Fruit fly (Drosophila melanogaster) whole organism, larva: ENCODE results near the gene CG11670.
A peak's percentile ranks its signal among the peaks of the same experiment; 100 is the strongest.

Experiments
- noc ChIP-seq: fragments of 200-800 bp; sonication (Bioruptor generic); optimal IDR thresholded peaks from 3 replicates; lab custom pipeline; 2019; ENCODE audit warnings: missing biosample characterization, mild to moderate bottlenecking, missing genetic modification characterization, moderate library complexity

Gene CG11670

DNA sequence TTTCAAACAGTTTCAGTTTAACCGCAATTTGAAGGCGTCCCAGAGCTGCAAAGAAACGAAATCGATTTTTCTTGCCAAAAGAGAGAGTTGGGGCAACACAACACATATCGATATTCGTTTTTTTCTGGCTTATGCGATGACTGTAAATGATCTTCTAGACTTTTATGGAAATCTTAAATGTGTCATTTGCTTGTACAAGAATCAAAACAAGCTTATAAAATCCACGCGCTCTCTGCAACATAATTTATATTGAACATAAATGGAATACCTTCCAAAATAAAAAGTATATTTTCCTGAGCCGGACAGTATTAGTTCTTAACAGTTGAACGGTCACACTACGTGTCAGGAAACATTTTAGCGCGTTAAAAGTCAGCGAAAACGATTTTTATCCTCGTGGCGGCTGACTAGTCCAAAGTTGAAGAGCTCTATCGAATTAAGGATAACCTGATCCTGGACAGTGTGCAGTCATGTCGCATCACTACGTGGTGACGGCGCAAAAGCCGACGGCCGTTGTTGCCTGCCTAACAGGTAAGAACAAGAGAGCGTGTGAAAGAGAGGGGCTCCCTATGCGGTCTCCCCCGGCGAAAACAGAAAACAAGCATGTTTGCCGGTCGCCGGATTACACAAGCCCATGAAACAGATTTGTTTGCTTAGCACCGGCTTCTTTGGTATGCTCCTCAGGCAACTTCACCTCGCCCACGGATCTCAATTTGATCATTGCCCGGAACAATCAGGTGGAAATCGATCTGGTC is 10.3 kb downstream of the CG11670 start, which contains the start of gene pic:
Gene pic, plus strand, starts transcription at position 304 of the 752 bp plus-strand sequence.
- TF ChIP-seq noc: no peak

DNA sequence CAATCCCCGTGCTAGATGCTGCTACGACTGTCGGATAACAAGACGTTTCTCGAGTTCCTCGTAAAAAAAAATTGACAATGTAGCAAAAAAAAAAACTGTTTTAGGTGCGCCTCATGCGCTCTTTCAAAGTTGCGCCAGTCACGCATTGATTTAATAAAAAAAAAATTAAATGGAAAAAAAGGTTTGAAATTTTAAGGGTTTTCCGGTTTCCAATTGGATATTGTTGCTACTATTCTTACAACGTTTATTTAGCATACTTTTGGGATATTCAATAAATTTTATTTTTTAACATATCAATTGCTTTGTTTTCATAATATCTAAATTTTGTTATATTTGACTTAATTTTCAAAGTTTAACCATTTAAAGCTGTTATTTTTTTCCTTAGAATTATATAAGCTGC is 14.7 kb downstream of the CG11670 start:
- no peak for TF ChIP-seq noc

DNA sequence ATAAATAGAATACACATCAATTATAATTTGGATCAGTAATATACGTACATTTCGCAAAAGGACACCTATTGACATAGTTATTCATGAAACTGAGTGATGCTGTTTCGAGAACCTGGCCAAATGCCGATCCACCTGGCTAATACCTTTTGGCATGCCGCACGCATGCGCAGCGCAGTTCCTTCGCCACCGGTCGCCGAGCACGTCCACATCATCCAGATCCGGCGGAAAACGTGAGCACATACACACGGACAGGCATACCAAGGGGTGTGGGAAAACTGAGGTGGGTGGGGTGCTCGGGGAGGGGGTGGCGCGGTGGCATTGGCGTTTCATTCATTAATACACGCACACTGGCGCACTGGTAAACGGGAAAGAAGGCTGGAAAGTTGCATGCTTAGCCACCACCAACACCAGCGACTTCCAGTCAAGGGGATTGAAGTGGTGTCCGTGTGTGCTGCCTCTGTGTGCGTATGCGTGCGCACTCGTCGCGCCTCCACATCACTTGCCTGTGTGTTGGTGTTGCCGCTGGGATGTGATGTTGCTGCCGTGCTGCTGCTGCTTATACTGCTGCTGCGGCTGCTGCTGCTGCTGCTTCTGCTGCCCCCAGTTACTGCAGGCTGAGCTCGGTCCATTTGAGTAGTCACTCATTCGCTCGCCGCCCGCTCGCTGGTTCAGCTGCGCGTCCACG is 15.4 kb downstream of the CG11670 start, which contains the start of gene sim:
Gene sim, plus strand, starts transcription at position 635 of the 685 bp plus-strand sequence.
- no peak for TF ChIP-seq noc

DNA sequence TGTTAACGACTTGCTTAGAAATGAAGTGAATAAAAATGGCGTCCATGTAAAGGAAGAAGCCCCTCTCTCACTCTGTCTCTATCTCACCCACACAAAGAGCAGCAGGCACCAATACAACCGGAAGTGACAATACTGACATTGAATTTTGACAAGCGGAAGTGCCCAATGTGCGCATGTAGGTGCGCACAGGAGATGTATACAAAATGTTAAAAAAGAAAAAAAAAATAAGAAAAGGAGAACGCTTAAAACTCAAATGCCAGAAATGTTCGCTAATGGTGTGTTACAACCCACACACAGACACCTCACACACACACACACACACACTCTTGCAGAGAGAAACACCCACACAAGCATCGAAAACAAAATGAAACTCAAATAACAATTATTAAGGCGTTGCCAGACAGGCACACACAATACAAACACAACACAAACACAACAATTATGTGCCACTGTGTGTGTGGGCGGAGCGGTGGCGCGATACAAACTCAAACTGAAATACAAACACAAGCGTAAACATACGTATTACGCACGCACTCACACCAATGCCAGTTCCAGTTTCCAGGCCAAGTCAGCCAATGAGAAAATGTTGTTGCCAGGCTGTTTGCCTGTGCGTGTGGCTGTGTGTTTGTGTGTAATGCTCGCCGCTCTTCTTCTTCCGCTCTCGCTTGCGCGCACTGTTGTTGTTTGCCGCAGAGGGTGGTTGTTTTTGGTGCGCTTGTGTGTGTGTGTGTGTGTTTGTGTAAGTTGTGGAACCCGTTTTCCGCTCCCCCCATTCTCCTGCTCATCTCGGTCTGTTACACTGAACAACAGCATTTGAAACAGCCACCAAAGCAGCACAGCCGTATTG is 22.1 kb downstream of the CG11670 start:
- no peak for TF ChIP-seq noc

DNA sequence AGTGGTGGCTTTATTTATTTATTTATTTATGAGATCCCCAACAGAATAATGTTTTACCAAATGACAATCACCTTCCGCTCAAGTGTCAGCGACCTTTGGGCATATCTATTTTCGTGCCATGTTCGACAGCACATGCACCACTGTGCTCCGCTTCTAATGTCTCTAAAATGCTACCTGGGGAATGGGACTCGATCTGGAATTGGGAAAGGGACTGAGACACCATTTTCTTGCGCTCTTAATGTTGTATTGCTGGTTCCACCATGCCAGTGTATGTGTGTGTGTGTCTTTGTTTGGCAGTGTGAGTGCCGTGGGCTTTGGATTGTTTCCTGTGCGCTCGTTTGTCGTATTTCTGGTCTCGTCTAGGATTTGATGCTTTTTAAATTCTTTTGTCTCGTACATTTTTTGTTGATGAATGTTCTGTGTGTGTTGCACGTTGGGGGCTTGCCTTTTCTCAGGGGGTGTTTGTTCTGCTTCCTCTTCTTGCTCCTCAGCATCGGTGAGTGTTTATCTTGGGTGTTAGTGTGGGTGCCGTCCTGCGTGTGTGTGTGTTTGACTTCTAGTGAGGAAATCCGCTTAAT is 23.4 kb downstream of the CG11670 start:
- TF ChIP-seq noc: no peak

DNA sequence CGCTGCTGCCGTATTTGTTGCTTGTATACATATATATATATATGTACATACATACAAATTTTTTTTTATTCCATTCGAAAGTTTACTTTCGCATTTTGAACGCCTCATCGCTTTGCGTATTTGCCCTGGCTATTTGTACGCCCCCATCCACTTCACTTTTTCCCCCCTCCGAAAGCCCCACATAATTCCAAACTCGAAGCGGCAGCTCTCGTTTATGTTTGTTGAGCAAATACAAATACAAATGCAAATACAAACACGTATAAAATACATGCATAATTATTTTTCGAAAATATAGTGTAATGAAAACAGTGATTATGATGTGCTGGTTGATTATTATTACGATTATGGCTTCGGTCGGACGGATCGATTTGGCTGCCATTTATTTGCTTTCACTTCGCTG is 26.2 kb downstream of the CG11670 start:
- peak; percentile 69 for TF ChIP-seq noc

DNA sequence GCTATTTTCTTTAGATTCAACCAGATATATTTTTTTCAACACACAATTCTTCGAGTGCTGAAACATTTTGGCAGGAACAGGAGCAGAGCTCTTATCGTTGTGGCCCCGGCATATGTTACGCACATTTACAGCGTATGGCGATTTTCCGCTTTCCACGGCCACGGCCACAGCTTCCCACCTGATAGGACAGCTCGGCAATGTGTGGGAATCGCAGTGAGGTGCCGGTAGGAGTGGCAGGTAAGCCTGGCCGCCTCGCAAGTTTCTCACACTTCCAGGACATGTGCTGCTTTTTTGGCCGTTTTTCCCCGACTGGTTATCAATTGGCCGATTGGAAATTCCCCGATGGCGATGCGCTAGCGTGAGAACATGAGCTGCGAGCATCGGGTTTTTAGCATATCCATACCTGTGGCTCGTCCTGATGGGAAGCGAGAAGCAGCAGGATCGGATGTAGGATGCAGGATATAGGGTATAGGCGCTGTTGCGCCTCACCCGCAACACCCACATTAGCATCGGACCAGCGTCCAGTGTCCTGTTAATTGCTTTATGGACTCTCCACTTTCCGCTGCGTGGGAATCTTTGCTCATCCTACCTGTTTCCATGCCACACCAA is 28.3 kb downstream of the CG11670 start:
- no peak for TF ChIP-seq noc

DNA sequence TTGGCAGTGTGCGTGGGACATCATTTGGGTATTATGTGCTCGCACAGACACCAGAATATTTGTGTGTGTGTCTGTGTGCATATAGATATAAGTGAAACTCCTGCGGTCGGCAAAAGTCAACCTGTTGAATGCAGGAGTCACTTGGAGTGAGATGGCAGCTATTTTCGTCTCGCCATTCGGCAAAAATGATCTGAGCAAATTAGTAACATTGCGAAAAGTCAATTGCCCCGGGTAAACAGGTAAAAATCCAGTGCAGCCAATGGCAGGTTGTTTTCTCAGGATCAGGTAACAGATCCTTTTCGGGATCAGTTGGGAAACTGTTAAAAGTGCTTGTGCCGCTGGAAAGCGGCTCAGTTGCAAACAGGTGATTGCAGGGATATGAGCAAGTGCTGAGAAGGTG is 30.2 kb downstream of the CG11670 start:
- TF ChIP-seq noc: no peak

DNA sequence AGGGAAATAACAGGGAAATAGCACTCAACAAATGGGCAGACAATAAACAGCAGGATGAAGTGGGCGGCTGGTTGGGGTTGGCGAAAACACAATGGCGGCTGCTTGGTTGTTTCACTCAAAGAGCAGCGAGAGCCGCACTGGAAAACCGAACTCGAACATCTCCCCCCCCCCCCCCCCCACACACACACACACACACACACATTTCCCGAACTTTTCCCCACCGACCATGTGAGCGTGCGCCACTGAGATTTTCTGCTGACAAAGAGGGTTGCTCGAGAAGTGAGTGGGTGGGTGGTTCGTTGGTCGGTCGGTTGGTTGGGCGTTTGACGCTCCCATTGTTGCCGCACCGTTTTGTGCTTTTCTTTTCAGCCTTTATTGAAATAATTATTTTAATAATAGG is 31.3 kb downstream of the CG11670 start:
- no peak for TF ChIP-seq noc

DNA sequence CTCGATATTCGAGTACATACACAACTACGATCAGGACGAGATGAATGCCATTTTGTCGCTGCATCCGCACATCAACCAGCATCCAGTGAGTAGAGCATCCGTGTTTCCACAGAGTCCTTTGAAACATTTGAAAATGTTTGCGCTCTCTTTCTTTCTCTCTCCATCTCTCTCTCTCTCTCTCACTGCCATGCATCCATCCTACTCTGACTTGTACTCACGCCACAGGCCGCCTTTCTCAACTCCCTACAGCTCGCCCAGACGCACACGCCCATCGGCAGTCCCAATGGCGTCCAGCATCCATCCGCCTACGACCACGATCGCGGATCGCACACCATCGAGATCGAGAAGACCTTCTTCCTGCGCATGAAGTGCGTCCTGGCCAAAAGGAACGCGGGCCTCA is 32.7 kb downstream of the CG11670 start:
- TF ChIP-seq noc: no peak

DNA sequence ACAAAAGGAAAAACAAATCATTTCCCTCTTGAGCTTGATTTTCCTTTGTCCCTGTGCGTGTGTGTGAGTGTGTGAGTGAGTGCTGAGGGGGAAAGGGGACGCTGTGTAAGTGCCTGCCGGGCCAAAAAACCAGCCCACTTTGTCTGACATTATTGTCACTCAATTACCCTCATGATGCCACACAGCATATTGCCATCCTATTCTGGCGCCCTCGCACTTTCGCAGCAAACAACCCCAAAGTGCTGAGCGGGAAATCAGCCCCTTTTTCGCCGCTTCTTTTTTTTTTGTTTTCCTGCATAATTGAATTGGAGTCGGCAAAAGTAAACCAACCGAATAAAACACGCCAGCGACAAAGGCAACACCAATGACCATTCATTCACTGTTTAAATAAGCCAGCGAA is 33.9 kb downstream of the CG11670 start:
- TF ChIP-seq noc: no peak

DNA sequence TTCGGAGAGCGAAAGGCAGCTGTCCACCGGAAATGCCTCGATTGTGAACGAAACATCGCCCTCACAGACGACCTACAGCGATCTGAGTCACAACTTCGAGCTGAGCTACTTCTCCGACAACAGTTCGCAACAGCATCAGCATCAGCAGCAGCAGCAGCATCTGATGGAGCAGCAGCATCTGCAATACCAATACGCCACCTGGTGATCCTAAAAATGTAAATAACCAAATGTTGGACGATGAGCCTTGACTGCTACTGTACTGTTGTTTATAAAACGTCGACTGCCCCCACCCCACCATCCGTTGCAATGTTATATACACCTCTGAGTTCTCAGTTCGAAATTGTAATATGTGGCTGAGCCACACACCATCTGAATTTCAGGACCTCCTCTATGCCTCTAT is 35.4 kb downstream of the CG11670 start:
- no peak for TF ChIP-seq noc

DNA sequence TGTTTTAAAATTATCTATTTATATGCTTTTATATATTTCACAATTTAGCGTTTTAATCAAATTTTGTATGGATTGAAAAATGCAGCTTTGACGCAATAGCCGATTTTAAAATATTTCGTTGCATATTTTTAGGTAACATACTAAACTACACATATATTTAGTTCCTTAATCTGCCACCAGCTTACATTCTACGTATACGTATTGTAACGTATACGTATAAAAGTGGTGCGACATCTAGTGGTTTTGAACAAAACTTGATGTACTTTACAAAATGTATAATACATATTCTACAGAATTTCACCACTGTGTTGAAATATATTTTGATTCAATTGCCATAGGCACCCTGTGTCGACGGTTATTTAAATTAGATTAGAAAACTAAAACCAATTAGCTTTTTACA is 36.4 kb downstream of the CG11670 start:
- TF ChIP-seq noc: no peak

DNA sequence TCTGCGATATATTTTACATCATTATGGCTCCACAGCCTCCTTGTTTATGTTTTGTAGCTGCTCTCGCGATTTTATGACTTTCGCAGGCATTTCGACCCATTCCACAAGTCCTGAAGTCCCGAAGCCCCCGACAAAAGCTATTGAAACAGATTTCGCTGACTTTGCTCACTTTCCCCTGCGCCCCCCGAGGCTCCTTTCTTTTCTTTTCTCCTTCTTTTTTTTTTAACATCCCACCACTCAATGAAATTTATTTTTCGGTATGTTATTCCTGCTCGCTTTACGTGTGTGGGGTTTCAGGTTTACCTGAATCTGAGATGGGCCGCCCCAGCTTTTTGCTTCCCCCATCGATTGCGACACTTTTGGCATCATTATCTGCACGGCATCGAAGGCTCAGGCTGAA is 40.5 kb downstream of the CG11670 start:
- no peak for TF ChIP-seq noc

DNA sequence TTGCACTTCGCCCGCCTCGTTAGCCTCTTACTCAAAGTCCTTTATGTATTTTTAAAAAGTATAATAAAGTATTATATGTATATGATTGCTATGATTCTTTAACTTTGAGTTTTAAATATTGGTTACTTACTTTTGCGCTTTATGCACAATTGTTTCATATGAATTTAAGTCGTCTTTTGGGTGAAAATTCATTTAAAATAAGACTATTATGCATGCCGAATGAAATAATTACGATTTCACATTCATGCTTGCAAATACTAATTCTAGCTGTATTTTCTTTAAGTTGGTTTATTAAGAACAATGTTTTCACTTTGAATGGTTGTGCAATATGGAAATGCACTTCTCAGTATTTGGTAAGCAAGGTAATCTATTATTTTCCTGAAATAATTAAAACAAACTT is 44.1 kb downstream of the CG11670 start, which contains the start of gene CG43063:
Gene CG43063, plus strand, starts transcription at position 301 of the 400 bp plus-strand sequence.
- no peak for TF ChIP-seq noc

DNA sequence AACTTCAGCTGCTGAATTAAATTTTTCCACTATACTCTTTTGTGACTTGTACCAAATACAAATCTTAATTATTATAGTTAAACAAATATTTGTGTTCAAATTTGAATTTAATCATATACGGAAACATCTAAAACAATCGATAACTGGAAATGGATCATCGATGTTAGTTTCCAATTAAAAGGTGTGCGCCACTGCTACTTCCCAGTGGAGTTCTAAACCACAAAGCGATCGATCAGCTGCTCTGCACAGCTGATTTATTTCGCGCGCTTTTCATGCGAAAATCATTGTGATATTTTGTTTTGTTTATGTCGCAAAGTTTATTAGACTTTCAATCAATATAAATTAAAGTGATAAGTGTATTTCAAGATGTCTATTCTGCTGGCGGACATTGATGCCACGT is 46.5 kb downstream of the CG11670 start, which contains the start of gene timeout:
Gene timeout, plus strand, starts transcription at position 257 of the 400 bp plus-strand sequence.
- TF ChIP-seq noc: no peak
